Worm (Caenorhabditis elegans): ENCODE data around the gene deb-1.

DNA sequence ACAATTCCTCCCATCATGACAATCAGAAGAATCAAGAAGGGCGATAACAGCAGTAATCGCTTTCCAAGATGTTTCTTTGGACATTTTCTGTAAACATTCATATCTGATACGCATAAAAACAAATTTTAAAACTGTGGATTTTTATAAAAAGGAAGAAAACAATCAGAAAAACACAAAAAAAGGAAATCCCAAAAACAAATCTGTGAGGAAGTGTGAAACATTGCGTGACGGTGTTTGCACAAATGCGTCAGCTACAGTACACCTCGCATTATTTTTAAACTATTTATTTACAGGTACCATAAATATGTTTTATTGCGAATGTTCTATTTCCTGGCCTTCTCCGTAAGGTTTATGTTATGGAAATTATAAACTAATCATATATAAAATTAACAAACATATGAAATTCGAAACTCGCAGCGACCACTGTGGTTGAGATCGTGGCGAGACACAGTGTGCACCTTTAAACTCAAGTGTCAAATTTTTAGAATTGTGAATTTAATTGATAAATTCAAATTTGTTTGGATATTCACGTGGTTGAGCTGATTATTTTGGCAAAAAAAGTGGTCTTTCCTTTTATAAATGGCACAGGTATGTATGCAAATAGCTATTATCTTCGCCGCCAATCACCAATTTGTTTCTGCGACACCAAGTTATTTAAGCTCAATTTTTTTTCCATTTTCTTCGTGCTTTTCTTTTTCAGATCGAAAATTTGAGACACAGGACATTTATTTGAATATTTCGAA lies 27.4 kb upstream of the deb-1 start, which contains the start of the genes C34D4.10 and str-48:
- TF ChIP-seq nhr-76 (tag; optimal IDR thresholded peaks at IDR 0.05) (no peak), blmp-1 (tag; optimal IDR thresholded peaks at IDR 0.05) (no peak), mab-5 (tag; optimal IDR thresholded peaks at IDR 0.05) (no peak), unc-62 (GFP tag; optimal IDR thresholded peaks at IDR 0.05) (no peak), lin-13 (tag; optimal IDR thresholded peaks at IDR 0.05) (no peak), snpc-4 (tag; optimal IDR thresholded peaks at IDR 0.05) (no peak), sptf-1 (tag; optimal IDR thresholded peaks at IDR 0.05) (no peak), pha-4 (tag; optimal IDR thresholded peaks at IDR 0.05) (no peak), unc-39 (tag; optimal IDR thresholded peaks at IDR 0.05) (no peak), mep-1 (tag; optimal IDR thresholded peaks at IDR 0.05) (no peak)

All from whole organism, mixed stage, embryonic.